Worm (Caenorhabditis elegans) whole organism, L2 larva: Measurements from ENCODE around the gene hlh-11.

Source experiments
- C34F6.9 ChIP-seq: fragments of 150-350 bp; optimal IDR thresholded peaks from 2 replicates; lab custom pipeline; 2014; ENCODE audit warnings: missing biosample characterization, missing genetic modification characterization
- F13H6.1 ChIP-seq: sonication (generic microtip); optimal IDR thresholded peaks from 2 replicates; lab custom pipeline; 2016; ENCODE audit warnings: missing genetic modification characterization, missing compliant biosample characterization
- Y55F3AM.14 ChIP-seq: fragments of 200-800 bp; sonication (Bioruptor generic); optimal IDR thresholded peaks from 2 replicates; lab custom pipeline; 2018; ENCODE audit warnings: mild to moderate bottlenecking, missing genetic modification characterization, missing compliant biosample characterization
- ZK546.5 ChIP-seq: sonication (generic microtip); optimal IDR thresholded peaks from 2 replicates; lab custom pipeline; 2017; ENCODE audit warnings: missing biosample characterization, missing genetic modification characterization
- alr-1 ChIP-seq: fragments of 150-350 bp; optimal IDR thresholded peaks from 2 replicates; lab custom pipeline; 2014; ENCODE audit warnings: missing biosample characterization, missing genetic modification characterization
- aly-2 ChIP-seq: fragments of 150-350 bp; optimal IDR thresholded peaks from 2 replicates; lab custom pipeline; 2014; ENCODE audit warnings: missing biosample characterization, missing genetic modification characterization
- blmp-1 ChIP-seq: sonication (generic microtip); optimal IDR thresholded peaks from 2 replicates; lab custom pipeline; 2017; ENCODE audit warnings: missing genetic modification characterization, mild to moderate bottlenecking, missing compliant biosample characterization, antibody characterized with exemption, moderate library complexity; ENCODE audit not compliant: insufficient read depth
- ceh-16 ChIP-seq: fragments of 150-350 bp; optimal IDR thresholded peaks from 2 replicates; lab custom pipeline; 2014; ENCODE audit warnings: missing biosample characterization, missing genetic modification characterization
- crh-2 ChIP-seq: sonication (generic microtip); optimal IDR thresholded peaks from 2 replicates; lab custom pipeline; 2017; ENCODE audit warnings: missing biosample characterization, missing genetic modification characterization
- dmd-4 ChIP-seq: sonication (generic microtip); optimal IDR thresholded peaks from 2 replicates; lab custom pipeline; 2017; ENCODE audit warnings: missing biosample characterization, missing genetic modification characterization
- egl-27 ChIP-seq: sonication (generic microtip); optimal IDR thresholded peaks from 3 replicates; lab custom pipeline; 2017; ENCODE audit warnings: missing biosample characterization, missing genetic modification reagents, missing genetic modification characterization
- elt-1 ChIP-seq: fragments of 150-350 bp; optimal IDR thresholded peaks from 2 replicates; lab custom pipeline; 2014; ENCODE audit warnings: missing biosample characterization, missing genetic modification characterization
- fos-1 ChIP-seq: fragments of 150-350 bp; optimal IDR thresholded peaks from 2 replicates; lab custom pipeline; 2014; ENCODE audit warnings: missing biosample characterization, missing genetic modification characterization
- gmeb-1 ChIP-seq: fragments of 150-350 bp; optimal IDR thresholded peaks from 2 replicates; lab custom pipeline; 2014; ENCODE audit warnings: missing biosample characterization, missing genetic modification characterization
- lin-13 ChIP-seq: fragments of 150-350 bp; optimal IDR thresholded peaks from 2 replicates; lab custom pipeline; 2014; ENCODE audit warnings: missing biosample characterization, missing genetic modification reagents, missing genetic modification characterization
- lin-39 ChIP-seq: fragments of 150-350 bp; optimal IDR thresholded peaks from 2 replicates; lab custom pipeline; 2014; ENCODE audit warnings: missing biosample characterization, missing genetic modification reagents, missing genetic modification characterization
- lsy-2 ChIP-seq, 2 experiments: fragments of 150-350 bp in 1 of 2; sonication (generic microtip) in 1 of 2; optimal IDR thresholded peaks; 2 replicates each; lab custom pipeline; 2014 to 2017; ENCODE audit warnings: missing biosample characterization in 2 of 2, missing genetic modification characterization in 2 of 2
- mab-5 ChIP-seq: fragments of 150-350 bp; optimal IDR thresholded peaks from 2 replicates; lab custom pipeline; 2014; ENCODE audit warnings: missing biosample characterization, missing genetic modification characterization
- mbf-1 ChIP-seq: sonication (generic microtip); optimal IDR thresholded peaks from 2 replicates; lab custom pipeline; 2017; ENCODE audit warnings: missing biosample characterization, missing genetic modification characterization
- mdl-1 ChIP-seq, 2 experiments: fragments of 150-350 bp in 1 of 2; sonication (generic microtip) in 1 of 2; optimal IDR thresholded peaks; 2 replicates each; lab custom pipeline; 2017; ENCODE audit warnings: missing biosample characterization in 2 of 2, missing genetic modification characterization in 2 of 2
- nhr-10 ChIP-seq: sonication (generic microtip); optimal IDR thresholded peaks from 2 replicates; lab custom pipeline; 2017; ENCODE audit warnings: missing biosample characterization, missing genetic modification characterization
- nhr-11 ChIP-seq: fragments of 150-350 bp; optimal IDR thresholded peaks from 2 replicates; lab custom pipeline; 2014; ENCODE audit warnings: missing biosample characterization, missing genetic modification characterization
- nhr-129 ChIP-seq: fragments of 150-350 bp; optimal IDR thresholded peaks from 2 replicates; lab custom pipeline; 2014; ENCODE audit warnings: missing biosample characterization, missing genetic modification characterization
- nhr-21 ChIP-seq: fragments of 150-350 bp; optimal IDR thresholded peaks from 2 replicates; lab custom pipeline; 2014; ENCODE audit warnings: missing biosample characterization, missing genetic modification characterization
- nhr-23 ChIP-seq: fragments of 150-350 bp; optimal IDR thresholded peaks from 2 replicates; lab custom pipeline; 2014; ENCODE audit warnings: missing biosample characterization, missing genetic modification reagents, missing genetic modification characterization
- nhr-237 ChIP-seq: fragments of 150-350 bp; optimal IDR thresholded peaks from 2 replicates; lab custom pipeline; 2014; ENCODE audit warnings: missing biosample characterization, missing genetic modification characterization
- nhr-25 ChIP-seq: fragments of 150-350 bp; sonication (generic microtip); optimal IDR thresholded peaks from 3 replicates; lab custom pipeline; 2014; ENCODE audit warnings: missing biosample characterization, missing genetic modification characterization
- nhr-6 ChIP-seq: fragments of 150-350 bp; optimal IDR thresholded peaks from 2 replicates; lab custom pipeline; 2014; ENCODE audit warnings: missing biosample characterization, missing genetic modification characterization
- nhr-77 ChIP-seq: fragments of 150-350 bp; optimal IDR thresholded peaks from 2 replicates; lab custom pipeline; 2014; ENCODE audit warnings: missing biosample characterization, missing genetic modification characterization
- peb-1 ChIP-seq: fragments of 150-350 bp; optimal IDR thresholded peaks from 2 replicates; lab custom pipeline; 2014; ENCODE audit warnings: missing biosample characterization, missing genetic modification characterization
- sem-4 ChIP-seq: fragments of 150-350 bp; optimal IDR thresholded peaks from 2 replicates; lab custom pipeline; 2014; ENCODE audit warnings: missing biosample characterization, missing genetic modification reagents, missing genetic modification characterization
- skn-1 ChIP-seq: sonication (generic microtip); optimal IDR thresholded peaks from 2 replicates; lab custom pipeline; 2017; ENCODE audit warnings: missing biosample characterization, missing genetic modification characterization
- sma-3 ChIP-seq: sonication (generic microtip); optimal IDR thresholded peaks from 2 replicates; lab custom pipeline; 2016; ENCODE audit warnings: missing genetic modification reagents, missing genetic modification characterization, missing compliant biosample characterization
- sma-9 ChIP-seq, 2 experiments: fragments of 150-350 bp in 1 of 2; sonication (generic microtip) in 1 of 2; optimal IDR thresholded peaks; 2 replicates each; lab custom pipeline; 2014 to 2016; ENCODE audit warnings: missing genetic modification characterization in 2 of 2, mild to moderate bottlenecking in 1 of 2, missing biosample characterization in 1 of 2, missing compliant biosample characterization in 1 of 2, missing genetic modification reagents in 1 of 2, moderate library complexity in 1 of 2
- snpc-4 ChIP-seq: fragments of 150-350 bp; optimal IDR thresholded peaks from 2 replicates; lab custom pipeline; 2014; ENCODE audit warnings: missing biosample characterization, missing genetic modification characterization
- unc-39 ChIP-seq: fragments of 150-350 bp; optimal IDR thresholded peaks from 2 replicates; lab custom pipeline; 2014; ENCODE audit warnings: missing biosample characterization, missing genetic modification characterization
- unc-55 ChIP-seq: fragments of 150-350 bp; sonication (generic microtip); optimal IDR thresholded peaks from 3 replicates; lab custom pipeline; 2014; ENCODE audit warnings: missing biosample characterization, missing genetic modification reagents, missing genetic modification characterization
- zag-1 ChIP-seq: fragments of 150-350 bp; optimal IDR thresholded peaks from 2 replicates; lab custom pipeline; 2014; ENCODE audit warnings: missing biosample characterization, missing genetic modification characterization
- ztf-1 ChIP-seq: fragments of 200-800 bp; sonication (Bioruptor generic); conservative IDR thresholded peaks from 2 replicates; pipeline ENCODE4 v1.3.6; 2022; ENCODE audit warnings: missing genetic modification characterization, missing compliant biosample characterization
- ztf-11 ChIP-seq: sonication (generic microtip); optimal IDR thresholded peaks from 2 replicates; lab custom pipeline; 2017; ENCODE audit warnings: missing biosample characterization, missing genetic modification characterization
- ztf-4 ChIP-seq: fragments of 150-350 bp; optimal IDR thresholded peaks from 2 replicates; lab custom pipeline; 2014; ENCODE audit warnings: missing biosample characterization, missing genetic modification characterization

hlh-11 gene

ce11 chrIII:9642110-9642509 lies 22.6 kb downstream of the hlh-11 start:
- TF ChIP-seq dmd-4 (tag; lab: Kevin White, UChicago) = no peak
- no peak for TF ChIP-seq Y55F3AM.14 (GFP tag; lab: Kevin White, UChicago)
- TF ChIP-seq ceh-16 (tag; lab: Kevin White, UChicago) = no peak
- TF ChIP-seq gmeb-1 (tag; lab: Kevin White, UChicago) = no peak
- TF ChIP-seq F13H6.1 (tag; lab: Kevin White, UChicago) = no peak
- no peak for TF ChIP-seq nhr-10 (tag; lab: Kevin White, UChicago)
- no peak for TF ChIP-seq lin-39 (tag; lab: Kevin White, UChicago)
- TF ChIP-seq mab-5 (tag; lab: Kevin White, UChicago) = no peak
- no peak for TF ChIP-seq ZK546.5 (tag; lab: Kevin White, UChicago)
- TF ChIP-seq ztf-4 (tag; lab: Kevin White, UChicago) = no peak
- TF ChIP-seq alr-1 (tag; lab: Kevin White, UChicago) = no peak
- TF ChIP-seq lsy-2 (tag; optimal IDR thresholded peaks at IDR 0.05; lab: Kevin White, UChicago) = no peak
- no peak for TF ChIP-seq lin-13 (GFP tag; lab: Kevin White, UChicago)
- TF ChIP-seq unc-39 = no peak
- no peak for TF ChIP-seq aly-2
- TF ChIP-seq blmp-1 (tag; lab: Kevin White, UChicago) = no peak

ce11 chrIII:9645099-9645498 lies 25.6 kb downstream of the hlh-11 start:
- peak; percentile 5 for TF ChIP-seq fos-1 (tag; lab: Kevin White, UChicago)
- no peak for TF ChIP-seq mbf-1
- peak; percentile 43 for TF ChIP-seq egl-27 (tag; lab: Kevin White, UChicago)
- TF ChIP-seq blmp-1 (tag; lab: Kevin White, UChicago) = peak; percentile 22

ce11 chrIII:9646440-9647021 lies 27.0 kb downstream of the hlh-11 start:
- TF ChIP-seq unc-39 = no peak
- TF ChIP-seq nhr-21 (tag; lab: Kevin White, UChicago) = peak; percentile 82
- no peak for TF ChIP-seq nhr-25 (tag; lab: Kevin White, UChicago)
- TF ChIP-seq nhr-23 = no peak
- TF ChIP-seq nhr-6 (tag; lab: Kevin White, UChicago) = no peak
- peak; percentile 83 for TF ChIP-seq blmp-1 (tag; lab: Kevin White, UChicago)
- TF ChIP-seq mab-5 (tag; lab: Kevin White, UChicago) = no peak
- TF ChIP-seq nhr-77 (tag; lab: Kevin White, UChicago) = no peak
- peak; percentile 21 for TF ChIP-seq sem-4 (tag; lab: Kevin White, UChicago)
- no peak for TF ChIP-seq zag-1
- peak; percentile 42 for TF ChIP-seq elt-1 (tag; lab: Kevin White, UChicago)
- no peak for TF ChIP-seq lin-39 (tag; lab: Kevin White, UChicago)
- no peak for TF ChIP-seq ztf-1 (GFP tag; lab: Robert Waterston, UW)
- peak; percentile 79 for TF ChIP-seq egl-27 (tag; lab: Kevin White, UChicago)
- TF ChIP-seq peb-1 (tag; lab: Kevin White, UChicago) = no peak
- TF ChIP-seq unc-55 (GFP tag; lab: Kevin White, UChicago) = no peak
- no peak for TF ChIP-seq ZK546.5 (tag; lab: Kevin White, UChicago)
- no peak for TF ChIP-seq nhr-129 (tag; lab: Kevin White, UChicago)
- no peak for TF ChIP-seq mdl-1 (tag; optimal IDR thresholded peaks at IDR 0.05; lab: Kevin White, UChicago)
- TF ChIP-seq skn-1 (tag; lab: Kevin White, UChicago) = no peak
- TF ChIP-seq aly-2 = no peak
- TF ChIP-seq nhr-237 (tag; lab: Kevin White, UChicago) = no peak
- TF ChIP-seq nhr-11 = no peak
- TF ChIP-seq ztf-11 (tag; lab: Kevin White, UChicago) = no peak
- no peak for TF ChIP-seq C34F6.9 (tag; lab: Kevin White, UChicago)
- TF ChIP-seq sma-3 (GFP tag; lab: Kevin White, UChicago) = no peak
- no peak for TF ChIP-seq snpc-4
- no peak for TF ChIP-seq crh-2 (tag; lab: Kevin White, UChicago)
- TF ChIP-seq ztf-4 (tag; lab: Kevin White, UChicago) = no peak
- no peak for TF ChIP-seq dmd-4 (tag; lab: Kevin White, UChicago)
- TF ChIP-seq Y55F3AM.14 (GFP tag; lab: Kevin White, UChicago) = no peak
- TF ChIP-seq alr-1 (tag; lab: Kevin White, UChicago) = no peak
- TF ChIP-seq ceh-16 (tag; lab: Kevin White, UChicago) = no peak
- TF ChIP-seq fos-1 (tag; lab: Kevin White, UChicago) = peak; percentile 41
- TF ChIP-seq F13H6.1 (tag; lab: Kevin White, UChicago) = no peak
- peak; percentile 50 for TF ChIP-seq sma-9 (GFP tag; optimal IDR thresholded peaks at IDR 0.05; lab: Kevin White, UChicago)
- no peak for TF ChIP-seq sma-9 (tag; optimal IDR thresholded peaks at IDR 0.05; lab: Kevin White, UChicago)
- TF ChIP-seq gmeb-1 (tag; lab: Kevin White, UChicago) = no peak
